Fruit fly (Drosophila melanogaster) whole organism, embryonic: ENCODE measurements around the gene CG13086.

Experiments
- Antp ChIP-seq: fragments of 200-800 bp; sonication (Bioruptor generic); optimal IDR thresholded peaks from 3 replicates; lab custom pipeline; 2016; ENCODE audit warnings: missing biosample characterization, missing genetic modification characterization
- Bteb2 ChIP-seq: fragments of 200-800 bp; sonication (Bioruptor generic); optimal IDR thresholded peaks from 2 replicates; lab custom pipeline; 2016; ENCODE audit warnings: missing biosample characterization, missing genetic modification characterization
- CG10274 ChIP-seq: fragments of 200-800 bp; sonication (Bioruptor generic); optimal IDR thresholded peaks from 3 replicates; lab custom pipeline; 2017; ENCODE audit warnings: missing biosample characterization, mild to moderate bottlenecking, missing genetic modification characterization
- CG10565 ChIP-seq: fragments of 200-800 bp; sonication (Bioruptor generic); optimal IDR thresholded peaks from 3 replicates; lab custom pipeline; 2016; ENCODE audit warnings: missing biosample characterization, mild to moderate bottlenecking, missing genetic modification characterization
- CG11247 ChIP-seq: fragments of 200-800 bp; sonication (Bioruptor generic); IDR thresholded peaks from 2 replicates; pipeline ENCODE4 v1.3.6; 2022; ENCODE audit warnings: missing biosample characterization, missing genetic modification characterization
- CG11456 ChIP-seq: fragments of 200-800 bp; sonication (Bioruptor generic); IDR thresholded peaks from 3 replicates; pipeline ENCODE4 v1.3.6; 2022; ENCODE audit warnings: missing biosample characterization, missing genetic modification characterization
- CG12104 ChIP-seq: fragments of 200-800 bp; sonication (Bioruptor generic); optimal IDR thresholded peaks from 3 replicates; lab custom pipeline; 2016; ENCODE audit warnings: missing biosample characterization, missing genetic modification characterization
- CG12155 ChIP-seq: fragments of 200-800 bp; sonication (Bioruptor generic); optimal IDR thresholded peaks from 3 replicates; lab custom pipeline; 2016; ENCODE audit warnings: missing biosample characterization, missing genetic modification characterization
- CG13123 ChIP-seq: fragments of 200-800 bp; sonication (Bioruptor generic); optimal IDR thresholded peaks from 2 replicates; lab custom pipeline; 2016; ENCODE audit warnings: missing biosample characterization, missing genetic modification characterization
- CG1602 ChIP-seq: fragments of 200-800 bp; sonication (Bioruptor generic); optimal IDR thresholded peaks from 3 replicates; lab custom pipeline; 2016; ENCODE audit warnings: missing biosample characterization, missing genetic modification characterization
- CG1647 ChIP-seq: fragments of 200-800 bp; sonication (Bioruptor generic); optimal IDR thresholded peaks from 3 replicates; lab custom pipeline; 2016; ENCODE audit warnings: missing biosample characterization, missing genetic modification characterization
- CG16813 ChIP-seq: fragments of 200-800 bp; sonication (Bioruptor generic); IDR thresholded peaks from 3 replicates; pipeline ENCODE4 v1.3.6; 2022; ENCODE audit warnings: missing biosample characterization, missing genetic modification characterization; ENCODE audit not compliant: partially characterized antibody
- CG1792 ChIP-seq: fragments of 200-800 bp; sonication (Bioruptor generic); optimal IDR thresholded peaks from 2 replicates; lab custom pipeline; 2016; ENCODE audit warnings: missing biosample characterization, missing genetic modification characterization
- CG18011 ChIP-seq: fragments of 200-800 bp; sonication (Bioruptor generic); optimal IDR thresholded peaks from 2 replicates; lab custom pipeline; 2017; ENCODE audit warnings: missing biosample characterization, missing genetic modification characterization, mild to moderate bottlenecking, moderate library complexity, missing genotype
- CG2199 ChIP-seq: fragments of 200-800 bp; sonication (Bioruptor generic); IDR thresholded peaks from 3 replicates; pipeline ENCODE4 v1.3.6; 2022; ENCODE audit warnings: missing biosample characterization, missing genetic modification characterization
- CG32767 ChIP-seq: fragments of 200-800 bp; sonication (Bioruptor generic); IDR thresholded peaks from 2 replicates; pipeline ENCODE4 v1.3.6; 2022; ENCODE audit warnings: missing biosample characterization, missing genetic modification characterization
- CG3407 ChIP-seq: fragments of 200-800 bp; sonication (Bioruptor generic); optimal IDR thresholded peaks from 2 replicates; lab custom pipeline; 2018; ENCODE audit warnings: missing biosample characterization, mild to moderate bottlenecking, missing genetic modification characterization
- CG34422 ChIP-seq: fragments of 200-800 bp; sonication (Bioruptor generic); IDR thresholded peaks from 3 replicates; pipeline ENCODE4 v1.3.6; 2022; ENCODE audit warnings: missing biosample characterization, missing genetic modification characterization
- CG3995 ChIP-seq: fragments of 200-800 bp; sonication (Bioruptor generic); optimal IDR thresholded peaks from 3 replicates; lab custom pipeline; 2016; ENCODE audit warnings: missing biosample characterization, missing genetic modification characterization
- CG4617 ChIP-seq: fragments of 200-800 bp; sonication (Bioruptor generic); optimal IDR thresholded peaks from 3 replicates; lab custom pipeline; 2016; ENCODE audit warnings: missing biosample characterization, missing genetic modification characterization, borderline replicate concordance
- CG6272 ChIP-seq: fragments of 200-800 bp; sonication (Bioruptor generic); IDR thresholded peaks from 2 replicates; pipeline ENCODE4 v1.3.6; 2022; ENCODE audit warnings: missing biosample characterization, missing genetic modification characterization
- CG7839 ChIP-seq: fragments of 200-800 bp; sonication (Bioruptor generic); optimal IDR thresholded peaks from 3 replicates; lab custom pipeline; 2018; ENCODE audit warnings: missing biosample characterization, mild to moderate bottlenecking, missing genetic modification characterization, moderate library complexity
- CG7987 ChIP-seq: fragments of 200-800 bp; sonication (Bioruptor generic); optimal IDR thresholded peaks from 2 replicates; lab custom pipeline; 2018; ENCODE audit warnings: missing biosample characterization, mild to moderate bottlenecking, missing genetic modification characterization, moderate library complexity
- CG9727 ChIP-seq: fragments of 200-800 bp; sonication (Bioruptor generic); optimal IDR thresholded peaks from 3 replicates; lab custom pipeline; 2017; ENCODE audit warnings: missing biosample characterization, mild to moderate bottlenecking, missing genetic modification characterization
- Hmr ChIP-seq: fragments of 200-800 bp; sonication (Bioruptor generic); optimal IDR thresholded peaks from 3 replicates; lab custom pipeline; 2017; ENCODE audit warnings: mild to moderate bottlenecking, missing biosample characterization, missing genetic modification reagents, missing genetic modification characterization
- Lhr ChIP-seq: fragments of 200-800 bp; sonication (Bioruptor generic); optimal IDR thresholded peaks from 3 replicates; lab custom pipeline; 2017; ENCODE audit warnings: mild to moderate bottlenecking, missing biosample characterization, missing genetic modification reagents, missing genetic modification characterization
- Nf-YC ChIP-seq: fragments of 200-800 bp; optimal IDR thresholded peaks from 3 replicates; lab custom pipeline; 2019; ENCODE audit warnings: missing biosample characterization, mild to moderate bottlenecking, missing genetic modification characterization, moderate library complexity
- Sry-β ChIP-seq: fragments of 200-800 bp; sonication (Bioruptor generic); optimal IDR thresholded peaks from 2 replicates; lab custom pipeline; 2018; ENCODE audit warnings: missing biosample characterization, mild to moderate bottlenecking, missing genetic modification characterization, moderate library complexity
- Xrp1 ChIP-seq: fragments of 200-800 bp; sonication (Bioruptor generic); IDR thresholded peaks from 2 replicates; pipeline ENCODE4 v1.3.6; 2022; ENCODE audit warnings: missing biosample characterization, missing genetic modification characterization
- ab ChIP-seq: fragments of 200-800 bp; sonication (Bioruptor generic); optimal IDR thresholded peaks from 2 replicates; lab custom pipeline; 2016; ENCODE audit warnings: missing biosample characterization, missing genetic modification characterization
- abd-A ChIP-seq: fragments of 200-800 bp; sonication (Bioruptor generic); optimal IDR thresholded peaks from 3 replicates; lab custom pipeline; 2019; ENCODE audit warnings: missing biosample characterization, mild to moderate bottlenecking, missing genetic modification characterization, moderate library complexity
- al ChIP-seq: fragments of 200-800 bp; sonication (Bioruptor generic); IDR thresholded peaks from 2 replicates; pipeline ENCODE4 v1.3.6; 2022; ENCODE audit warnings: missing biosample characterization, missing genetic modification characterization
- bab2 ChIP-seq: fragments of 200-800 bp; sonication (Bioruptor generic); optimal IDR thresholded peaks from 2 replicates; lab custom pipeline; 2016; ENCODE audit warnings: missing biosample characterization, missing genetic modification characterization
- crol ChIP-seq: fragments of 200-800 bp; sonication (Bioruptor generic); IDR thresholded peaks from 2 replicates; pipeline ENCODE4 v1.3.6; 2022; ENCODE audit warnings: missing biosample characterization, missing genetic modification characterization
- dmrt99B ChIP-seq: fragments of 200-800 bp; sonication (Bioruptor generic); optimal IDR thresholded peaks from 2 replicates; lab custom pipeline; 2018; ENCODE audit warnings: missing biosample characterization, mild to moderate bottlenecking, missing genetic modification characterization, moderate library complexity
- eve ChIP-seq, 2 experiments: fragments of >200 bp; optimal IDR thresholded peaks; 2 replicates each; lab custom pipeline; 2017; ENCODE audit warnings: missing biosample characterization in 2 of 2, missing genetic modification characterization in 2 of 2
- insv ChIP-seq, 2 experiments: fragments of 200-800 bp; sonication (Bioruptor generic); optimal IDR thresholded peaks; 3 replicates each; lab custom pipeline; 2016 to 2018; ENCODE audit warnings: missing biosample characterization in 2 of 2, missing genetic modification characterization in 2 of 2
- jumu ChIP-seq: fragments of 200-800 bp; sonication (Bioruptor generic); optimal IDR thresholded peaks from 3 replicates; lab custom pipeline; 2016; ENCODE audit warnings: missing biosample characterization, missing genetic modification characterization
- maf-S ChIP-seq: fragments of 200-800 bp; sonication (Bioruptor generic); optimal IDR thresholded peaks from 2 replicates; lab custom pipeline; 2016; ENCODE audit warnings: missing biosample characterization, missing genetic modification characterization
- org-1 ChIP-seq: fragments of 200-800 bp; sonication (Bioruptor generic); optimal IDR thresholded peaks from 2 replicates; lab custom pipeline; 2017; ENCODE audit warnings: missing biosample characterization, missing genetic modification characterization
- repo ChIP-seq: fragments of 200-800 bp; sonication (Bioruptor generic); optimal IDR thresholded peaks from 2 replicates; lab custom pipeline; 2016; ENCODE audit warnings: missing biosample characterization, missing genetic modification characterization
- sima ChIP-seq: fragments of 200-800 bp; sonication (Bioruptor generic); optimal IDR thresholded peaks from 2 replicates; lab custom pipeline; 2016; ENCODE audit warnings: missing biosample characterization, missing genetic modification characterization
- slp2 ChIP-seq: fragments of 200-800 bp; sonication (Bioruptor generic); optimal IDR thresholded peaks from 2 replicates; lab custom pipeline; 2016; ENCODE audit warnings: missing biosample characterization, missing genetic modification characterization
- so ChIP-seq: fragments of 200-800 bp; sonication (Bioruptor generic); IDR thresholded peaks from 3 replicates; pipeline ENCODE4 v1.3.6; 2022; ENCODE audit warnings: missing biosample characterization, missing genetic modification characterization
- sob ChIP-seq: fragments of 200-800 bp; sonication (Bioruptor generic); IDR thresholded peaks from 2 replicates; pipeline ENCODE4 v1.3.6; 2022; ENCODE audit warnings: missing biosample characterization, missing genetic modification characterization
- sqz ChIP-seq: fragments of 200-800 bp; sonication (Bioruptor generic); optimal IDR thresholded peaks from 3 replicates; lab custom pipeline; 2018; ENCODE audit warnings: missing biosample characterization, mild to moderate bottlenecking, missing genetic modification characterization
- tap ChIP-seq: fragments of 200-800 bp; optimal IDR thresholded peaks from 3 replicates; lab custom pipeline; 2019; ENCODE audit warnings: missing biosample characterization, mild to moderate bottlenecking, missing genetic modification characterization, moderate library complexity
- ttk ChIP-seq: fragments of 200-800 bp; sonication (Bioruptor generic); IDR thresholded peaks from 2 replicates; pipeline ENCODE4 v2.1.2; 2022; ENCODE audit warnings: missing biosample characterization, missing genetic modification characterization
- zen2 ChIP-seq: fragments of 200-800 bp; sonication (Bioruptor generic); IDR thresholded peaks from 3 replicates; pipeline ENCODE4 v1.3.6; 2022; ENCODE audit warnings: missing biosample characterization, missing genetic modification characterization; ENCODE audit not compliant: partially characterized antibody

CG13086 gene

DNA sequence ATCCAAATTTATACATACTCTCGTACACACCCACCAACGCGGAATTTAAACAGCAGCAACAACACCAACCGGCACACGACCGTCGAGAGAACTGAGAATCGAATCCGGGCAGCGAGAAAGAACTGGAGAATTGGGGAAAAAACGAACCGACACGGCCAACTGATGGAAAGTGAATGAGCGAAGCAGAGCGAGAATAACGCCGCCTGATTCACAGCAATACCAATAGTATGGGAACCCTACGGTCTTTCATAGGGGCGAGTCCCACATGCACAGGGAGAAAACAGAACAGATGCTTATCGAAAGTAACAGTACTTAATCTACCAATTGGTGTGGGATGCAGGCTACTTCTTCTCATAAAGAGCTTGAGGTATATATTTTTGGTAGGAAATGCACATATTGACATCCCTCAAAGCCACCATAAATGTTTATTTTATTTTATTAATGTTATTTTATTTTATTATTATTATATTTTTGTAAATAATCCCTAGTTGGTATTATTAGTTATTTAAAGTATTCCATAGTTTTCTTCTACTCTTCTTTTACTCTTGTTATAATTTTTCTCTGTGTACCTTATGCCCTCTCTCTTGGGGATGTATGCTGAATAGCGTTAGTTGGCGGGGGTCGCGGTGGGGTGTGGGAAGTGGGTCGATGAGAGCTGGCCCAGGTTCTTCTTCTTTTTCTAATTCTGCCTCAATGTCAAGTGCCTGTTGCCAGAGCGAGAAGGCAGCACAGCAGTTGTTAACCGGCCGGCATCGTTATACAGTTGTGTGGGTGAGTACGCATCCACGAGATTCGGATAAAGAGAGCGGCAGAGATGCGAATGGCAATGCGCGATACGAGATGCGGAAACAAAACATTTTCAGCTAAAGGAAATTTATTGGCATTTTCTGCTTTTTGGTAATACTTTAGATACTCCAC, 34.4 kb downstream of the CG13086 start, which contains the start of gene CG17544 (continued):
- TF ChIP-seq CG18011 (GFP tag; lab: Kevin White, UChicago) (peak; percentile 12), sima (GFP tag; lab: Kevin White, UChicago) (no peak), org-1 (GFP tag; lab: Kevin White, UChicago) (peak; percentile 20), CG6272 (peak; percentile 13), zen2 (GFP tag; lab: Robert Waterston, UW) (no peak), CG12155 (GFP tag; lab: Kevin White, UChicago) (peak; percentile 54), CG4617 (peak; percentile 36), insv (GFP tag; optimal IDR thresholded peaks at IDR 0.05; lab: Kevin White, UChicago) (peak in 1 of 2 experiments; percentile 28), repo (GFP tag; lab: Kevin White, UChicago) (no peak), CG2199 (GFP tag; lab: Robert Waterston, UW) (peak; percentile 85; the same call in 2 of the 3 replicates), Hmr (GFP tag; lab: Kevin White, UChicago) (peak; percentile 91), CG10274 (peak; percentile 56), dmrt99B (peak; percentile 86), so (GFP tag; lab: Robert Waterston, UW) (no peak), Bteb2 (GFP tag; lab: Kevin White, UChicago) (no peak), Xrp1 (GFP tag; lab: Robert Waterston, UW) (peak; percentile 69), CG1602 (peak; percentile 72), CG1792 (no peak), CG34422 (GFP tag; lab: Robert Waterston, UW) (peak; percentile 99), CG3407 (GFP tag; lab: Kevin White, UChicago) (peak; percentile 36), Sry-β (GFP tag; lab: Kevin White, UChicago) (peak; percentile 87), abd-A (tag; lab: Kevin White, UChicago) (peak; percentile 97), crol (GFP tag; lab: Robert Waterston, UW) (peak; percentile 99), CG32767 (GFP tag; lab: Robert Waterston, UW) (0 out of 2 replicates have a peak, but pooled peaks have one; percentile 32), CG7839 (tag; lab: Kevin White, UChicago) (peak; percentile 74), jumu (GFP tag; lab: Kevin White, UChicago) (peak; percentile 28), CG11247 (GFP tag; lab: Robert Waterston, UW) (no peak), CG7987 (peak; percentile 29), sqz (GFP tag; lab: Kevin White, UChicago) (peak; percentile 40), eve (GFP tag; optimal IDR thresholded peaks at IDR 0.05; lab: Kevin White, UChicago) (peak in 1 of 2 experiments; percentile 10), slp2 (peak; percentile 42), ab (no peak), CG10565 (no peak), CG3995 (no peak), tap (peak; percentile 72), CG12104 (peak; percentile 52), CG9727 (GFP tag; lab: Kevin White, UChicago) (peak; percentile 86), CG16813 (no peak), bab2 (no peak), CG1647 (GFP tag; lab: Kevin White, UChicago) (no peak), ttk (GFP tag; lab: Robert Waterston, UW) (peak; percentile 79), CG13123 (peak; percentile 23), sob (peak; percentile 56; the same call in 1 of the 2 replicates), maf-S (no peak), CG11456 (GFP tag; lab: Robert Waterston, UW) (no peak), Antp (GFP tag; lab: Kevin White, UChicago) (peak; percentile 57), Nf-YC (tag; lab: Kevin White, UChicago) (peak; percentile 80), al (GFP tag; lab: Robert Waterston, UW) (peak; percentile 16; the same call in 1 of the 2 replicates), Lhr (peak; percentile 8)
